Fruit fly (Drosophila melanogaster) whole organism, embryonic: ENCODE measurements around the gene Muc4B.

Source experiments
- BEAF-32 ChIP-seq: fragments of 200-800 bp; sonication (Bioruptor generic); optimal IDR thresholded peaks from 3 replicates; lab custom pipeline; 2017; ENCODE audit warnings: missing biosample characterization, missing genetic modification characterization, mild to moderate bottlenecking, moderate library complexity, missing genetic modification reagents
- Bdp1 ChIP-seq: fragments of 200-800 bp; sonication (Bioruptor generic); optimal IDR thresholded peaks from 3 replicates; lab custom pipeline; 2016; ENCODE audit warnings: missing biosample characterization, missing genetic modification characterization
- Blimp-1 ChIP-seq: fragments of 200-800 bp; sonication (Bioruptor generic); optimal IDR thresholded peaks from 3 replicates; lab custom pipeline; 2018; ENCODE audit warnings: missing biosample characterization, missing genetic modification characterization, mild to moderate bottlenecking, moderate library complexity, missing genetic modification reagents
- BtbVII ChIP-seq: fragments of 200-800 bp; sonication (Bioruptor generic); optimal IDR thresholded peaks from 3 replicates; lab custom pipeline; 2017; ENCODE audit warnings: missing biosample characterization, mild to moderate bottlenecking, missing genetic modification characterization
- CG10979 ChIP-seq: fragments of 200-800 bp; sonication (Bioruptor generic); optimal IDR thresholded peaks from 2 replicates; lab custom pipeline; 2018; ENCODE audit warnings: missing biosample characterization, mild to moderate bottlenecking, missing genetic modification characterization, moderate library complexity
- CG11504 ChIP-seq: fragments of 200-800 bp; sonication (Bioruptor generic); optimal IDR thresholded peaks from 3 replicates; lab custom pipeline; 2019; ENCODE audit warnings: missing biosample characterization, mild to moderate bottlenecking, missing genetic modification characterization, moderate library complexity
- CG1233 ChIP-seq: fragments of 200-800 bp; sonication (Bioruptor generic); optimal IDR thresholded peaks from 4 replicates; lab custom pipeline; 2018; ENCODE audit warnings: missing biosample characterization, mild to moderate bottlenecking, missing genetic modification characterization
- CG12942 ChIP-seq: fragments of 200-800 bp; sonication (Bioruptor generic); optimal IDR thresholded peaks from 3 replicates; lab custom pipeline; 2016; ENCODE audit warnings: missing biosample characterization, missing genetic modification characterization
- CG15073 ChIP-seq: fragments of 200-800 bp; sonication (Bioruptor generic); optimal IDR thresholded peaks from 2 replicates; lab custom pipeline; 2016; ENCODE audit warnings: missing biosample characterization, missing genetic modification characterization
- CG17359 ChIP-seq: fragments of 200-800 bp; sonication (Bioruptor generic); optimal IDR thresholded peaks from 3 replicates; lab custom pipeline; 2018; ENCODE audit warnings: missing biosample characterization, mild to moderate bottlenecking, missing genetic modification characterization, moderate library complexity
- CG1832 ChIP-seq: fragments of 200-800 bp; sonication (Bioruptor generic); optimal IDR thresholded peaks from 2 replicates; lab custom pipeline; 2017; ENCODE audit warnings: missing biosample characterization, mild to moderate bottlenecking, missing genetic modification characterization, inconsistent platforms
- CG6689 ChIP-seq: fragments of 200-800 bp; sonication (Bioruptor generic); IDR thresholded peaks from 2 replicates; pipeline ENCODE4 v1.3.6; 2022; ENCODE audit warnings: missing biosample characterization, missing genetic modification characterization
- CTCF ChIP-seq: fragments of 200-800 bp; sonication (Bioruptor generic); optimal IDR thresholded peaks from 2 replicates; lab custom pipeline; 2017; ENCODE audit warnings: missing biosample characterization, mild to moderate bottlenecking, missing genetic modification characterization, moderate library complexity
- Dip3 ChIP-seq: fragments of 200-800 bp; sonication (Bioruptor generic); optimal IDR thresholded peaks from 3 replicates; lab custom pipeline; 2016; ENCODE audit warnings: missing biosample characterization, missing genetic modification characterization
- Dref ChIP-seq: fragments of 200-800 bp; sonication (Bioruptor generic); IDR thresholded peaks from 2 replicates; pipeline ENCODE4 v1.3.6; 2022; ENCODE audit warnings: missing biosample characterization, missing genetic modification characterization
- Gsc ChIP-seq: fragments of 200-800 bp; sonication (Bioruptor generic); IDR thresholded peaks from 2 replicates; pipeline ENCODE4 v1.3.6; 2022; ENCODE audit warnings: missing biosample characterization, missing genetic modification characterization
- HmgZ ChIP-seq: fragments of 200-800 bp; sonication (Bioruptor generic); optimal IDR thresholded peaks from 2 replicates; lab custom pipeline; 2018; ENCODE audit warnings: missing biosample characterization, mild to moderate bottlenecking, missing genetic modification characterization
- Med ChIP-seq: fragments of 200-800 bp; sonication (Bioruptor generic); peaks from one replicate; lab custom pipeline; 2016; ENCODE audit warnings: missing biosample characterization, missing genetic modification characterization, mild to moderate bottlenecking, inconsistent platforms, moderate library complexity
- Ravus ChIP-seq: fragments of 200-800 bp; sonication (Bioruptor generic); IDR thresholded peaks from 2 replicates; pipeline ENCODE4 v1.3.6; 2022; ENCODE audit warnings: missing biosample characterization, missing genetic modification characterization
- Sox100B ChIP-seq: fragments of 200-800 bp; sonication (Bioruptor generic); optimal IDR thresholded peaks from 3 replicates; lab custom pipeline; 2018; ENCODE audit warnings: missing biosample characterization, mild to moderate bottlenecking, missing genetic modification characterization
- Spps ChIP-seq: fragments of 200-800 bp; sonication (Bioruptor generic); optimal IDR thresholded peaks from 2 replicates; lab custom pipeline; 2018; ENCODE audit warnings: missing biosample characterization, mild to moderate bottlenecking, missing genetic modification characterization
- Ssrp ChIP-seq: fragments of 200-800 bp; sonication (Bioruptor generic); optimal IDR thresholded peaks from 2 replicates; lab custom pipeline; 2018; ENCODE audit warnings: missing biosample characterization, mild to moderate bottlenecking, missing genetic modification characterization, moderate library complexity
- ab ChIP-seq: fragments of 200-800 bp; sonication (Bioruptor generic); optimal IDR thresholded peaks from 2 replicates; lab custom pipeline; 2016; ENCODE audit warnings: missing biosample characterization, missing genetic modification characterization
- abd-A ChIP-seq: fragments of 200-800 bp; sonication (Bioruptor generic); optimal IDR thresholded peaks from 3 replicates; lab custom pipeline; 2019; ENCODE audit warnings: missing biosample characterization, mild to moderate bottlenecking, missing genetic modification characterization, moderate library complexity
- amos ChIP-seq: fragments of 200-800 bp; sonication (Bioruptor generic); IDR thresholded peaks from 2 replicates; pipeline ENCODE4 v1.3.6; 2022; ENCODE audit warnings: missing biosample characterization, missing genetic modification characterization; ENCODE audit not compliant: partially characterized antibody
- bsh ChIP-seq, 2 experiments: fragments of 200-800 bp; sonication (Bioruptor generic); optimal IDR thresholded peaks; 2 replicates each; lab custom pipeline; 2017 to 2018; ENCODE audit warnings: mild to moderate bottlenecking in 2 of 2, missing biosample characterization in 2 of 2, missing genetic modification characterization in 2 of 2, moderate library complexity in 1 of 2
- cas ChIP-seq: fragments of 200-800 bp; sonication (Bioruptor generic); IDR thresholded peaks from 2 replicates; pipeline ENCODE4 v1.3.6; 2022; ENCODE audit warnings: missing biosample characterization, missing genetic modification characterization
- cg ChIP-seq: fragments of 200-800 bp; sonication (Bioruptor generic); optimal IDR thresholded peaks from 3 replicates; lab custom pipeline; 2019; ENCODE audit warnings: missing biosample characterization, mild to moderate bottlenecking, missing genetic modification characterization, moderate library complexity
- chinmo ChIP-seq: fragments of 200-800 bp; sonication (Bioruptor generic); IDR thresholded peaks from 4 replicates; pipeline ENCODE4 v1.3.6; 2022; ENCODE audit warnings: missing biosample characterization, missing genetic modification characterization; ENCODE audit not compliant: partially characterized antibody
- dm ChIP-seq: fragments of 200-800 bp; sonication (Bioruptor generic); optimal IDR thresholded peaks from 3 replicates; lab custom pipeline; 2016; ENCODE audit warnings: missing biosample characterization, missing genetic modification characterization
- en ChIP-seq: fragments of 200-800 bp; sonication (Bioruptor generic); optimal IDR thresholded peaks from 2 replicates; lab custom pipeline; 2016; ENCODE audit warnings: missing biosample characterization, missing genetic modification characterization
- ewg ChIP-seq: fragments of 200-800 bp; sonication (Bioruptor generic); optimal IDR thresholded peaks from 3 replicates; lab custom pipeline; 2017; ENCODE audit warnings: mild to moderate bottlenecking, missing biosample characterization, missing genetic modification reagents, missing genetic modification characterization
- ftz-f1 ChIP-seq: fragments of 200-800 bp; sonication (Bioruptor generic); optimal IDR thresholded peaks from 2 replicates; lab custom pipeline; 2016; ENCODE audit warnings: missing biosample characterization, missing genetic modification characterization
- grn ChIP-seq: fragments of 200-800 bp; sonication (Bioruptor generic); optimal IDR thresholded peaks from 3 replicates; lab custom pipeline; 2017; ENCODE audit warnings: missing biosample characterization, missing genetic modification characterization
- gsb ChIP-seq: fragments of 200-800 bp; sonication (Bioruptor generic); IDR thresholded peaks from 2 replicates; pipeline ENCODE4 v1.3.6; 2022; ENCODE audit warnings: missing biosample characterization, missing genetic modification characterization
- jigr1 ChIP-seq: fragments of 200-800 bp; sonication (Bioruptor generic); IDR thresholded peaks from 3 replicates; pipeline ENCODE4 v1.3.6; 2022; ENCODE audit warnings: missing biosample characterization, missing genetic modification characterization
- lov ChIP-seq, 2 experiments: fragments of 200-800 bp in 1 of 2; fragments of >200 bp in 1 of 2; sonication (Bioruptor generic) in 1 of 2; IDR thresholded peaks in 1 of 2; optimal IDR thresholded peaks in 1 of 2; 2 replicates in 1 of 2; 3 replicates in 1 of 2; pipeline versions ENCODE4 v1.3.6 to Lab custom; 2017 to 2022; ENCODE audit warnings: missing biosample characterization in 1 of 2, missing genetic modification characterization in 1 of 2
- nau ChIP-seq: fragments of 200-800 bp; sonication (Bioruptor generic); optimal IDR thresholded peaks from 3 replicates; lab custom pipeline; 2017; ENCODE audit warnings: missing biosample characterization, mild to moderate bottlenecking, missing genetic modification characterization, missing genetic modification reagents
- nerfin-2 ChIP-seq: fragments of 200-800 bp; sonication (Bioruptor generic); IDR thresholded peaks from 2 replicates; pipeline ENCODE4 v1.3.6; 2022; ENCODE audit warnings: missing biosample characterization, missing genetic modification characterization; ENCODE audit not compliant: partially characterized antibody
- nmo ChIP-seq: fragments of 200-800 bp; sonication (Bioruptor generic); optimal IDR thresholded peaks from 2 replicates; lab custom pipeline; 2018; ENCODE audit warnings: missing biosample characterization, mild to moderate bottlenecking, missing genetic modification characterization, moderate library complexity
- onecut ChIP-seq: fragments of 200-800 bp; sonication (Bioruptor generic); IDR thresholded peaks from 2 replicates; pipeline ENCODE4 v1.3.6; 2022; ENCODE audit warnings: missing biosample characterization, missing genetic modification characterization
- otp ChIP-seq: fragments of 200-800 bp; sonication (Bioruptor generic); IDR thresholded peaks from 3 replicates; pipeline ENCODE4, ENCODE4 v1.3.6; 2022; ENCODE audit warnings: missing biosample characterization, missing genetic modification characterization
- pho ChIP-seq: fragments of 200-800 bp; sonication (Bioruptor generic); optimal IDR thresholded peaks from 2 replicates; lab custom pipeline; 2016; ENCODE audit warnings: missing biosample characterization, missing genetic modification characterization
- prd ChIP-seq, 3 experiments: fragments of >200 bp in 2 of 3; fragments of 200-800 bp in 1 of 3; sonication (Bioruptor generic) in 1 of 3; optimal IDR thresholded peaks in 2 of 3; IDR thresholded peaks in 1 of 3; 2 replicates in 2 of 3; 3 replicates in 1 of 3; pipeline versions ENCODE4 v1.3.6 to Lab custom; 2017 to 2022; ENCODE audit warnings: missing biosample characterization in 1 of 3, missing genetic modification characterization in 1 of 3
- repo ChIP-seq: fragments of 200-800 bp; sonication (Bioruptor generic); optimal IDR thresholded peaks from 2 replicates; lab custom pipeline; 2016; ENCODE audit warnings: missing biosample characterization, missing genetic modification characterization
- row ChIP-seq: fragments of 200-800 bp; sonication (Bioruptor generic); IDR thresholded peaks from 3 replicates; pipeline ENCODE4 v1.3.6; 2022; ENCODE audit warnings: missing biosample characterization, missing genetic modification characterization
- sc ChIP-seq, 3 experiments: fragments of >200 bp in 2 of 3; fragments of 200-800 bp in 1 of 3; sonication (Bioruptor generic) in 1 of 3; optimal IDR thresholded peaks; 2 replicates in 2 of 3; 3 replicates in 1 of 3; lab custom pipeline; 2017; ENCODE audit warnings: mild to moderate bottlenecking in 1 of 3, missing biosample characterization in 1 of 3, missing genetic modification characterization in 1 of 3, missing genetic modification reagents in 1 of 3
- sens ChIP-seq: fragments of 200-800 bp; sonication (Bioruptor generic); peaks from one replicate; lab custom pipeline; 2016; ENCODE audit warnings: missing biosample characterization, missing genetic modification characterization
- sim ChIP-seq: fragments of 200-800 bp; sonication (Bioruptor generic); IDR thresholded peaks from 2 replicates; pipeline ENCODE4 v1.3.6; 2022; ENCODE audit warnings: missing biosample characterization, missing genetic modification characterization
- slou ChIP-seq: fragments of 200-800 bp; sonication (Bioruptor generic); optimal IDR thresholded peaks from 3 replicates; lab custom pipeline; 2016; ENCODE audit warnings: missing biosample characterization, missing genetic modification characterization
- stwl ChIP-seq: fragments of 200-800 bp; sonication (Bioruptor generic); optimal IDR thresholded peaks from 3 replicates; lab custom pipeline; 2018; ENCODE audit warnings: missing biosample characterization, mild to moderate bottlenecking, missing genetic modification characterization, moderate library complexity
- z ChIP-seq: fragments of 200-800 bp; sonication (Bioruptor generic); IDR thresholded peaks from 3 replicates; pipeline ENCODE4 v1.3.6; 2022; ENCODE audit warnings: missing biosample characterization, missing genetic modification characterization

Muc4B gene

DNA sequence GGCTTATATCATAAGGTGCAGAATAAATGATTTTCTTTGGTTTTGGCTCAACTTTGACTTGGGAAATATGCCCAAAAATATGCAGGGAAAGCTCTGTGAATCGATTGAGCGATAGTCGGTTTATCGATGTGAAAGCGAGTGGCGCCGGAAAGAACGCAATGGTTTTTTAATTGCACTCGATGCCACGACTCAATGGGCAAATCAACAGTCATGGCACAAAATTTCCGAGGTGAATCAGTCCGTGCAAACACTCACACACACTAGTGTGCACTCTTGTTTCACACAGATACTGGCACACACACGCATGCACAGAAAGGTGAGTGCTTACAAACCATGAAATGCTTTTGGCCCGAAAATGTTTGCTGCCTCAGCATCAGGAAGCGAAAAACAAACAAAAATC lies 5.8 kb downstream of the Muc4B start (continued):
- TF ChIP-seq Sox100B (no peak), Blimp-1 (no peak), lov (optimal IDR thresholded peaks at IDR 0.05; lab: Kevin White, UChicago) (no peak), lov (GFP tag; IDR thresholded peaks at IDR 0.05; lab: Robert Waterston, UW) (no peak), ftz-f1 (no peak), Ravus (GFP tag; lab: Robert Waterston, UW) (no peak), cas (no peak), dm (GFP tag; lab: Kevin White, UChicago) (no peak), cg (GFP tag; lab: Kevin White, UChicago) (peak; percentile 7), z (peak; percentile 85), ewg (GFP tag; lab: Kevin White, UChicago) (no peak), Dip3 (GFP tag; lab: Kevin White, UChicago) (no peak), en (GFP tag; lab: Kevin White, UChicago) (no peak), nau (GFP tag; lab: Kevin White, UChicago) (no peak), BtbVII (GFP tag; lab: Kevin White, UChicago) (no peak), stwl (tag; lab: Kevin White, UChicago) (peak; percentile 26), CG17359 (tag; lab: Kevin White, UChicago) (no peak), amos (GFP tag; lab: Robert Waterston, UW) (no peak), prd (optimal IDR thresholded peaks at IDR 0.05; lab: Kevin White, UChicago) (no peak), prd (GFP tag; IDR thresholded peaks at IDR 0.05; lab: Robert Waterston, UW) (no peak), BEAF-32 (GFP tag; lab: Kevin White, UChicago) (no peak), gsb (GFP tag; lab: Robert Waterston, UW) (no peak), CG12942 (GFP tag; lab: Kevin White, UChicago) (no peak), pho (GFP tag; lab: Kevin White, UChicago) (no peak), Spps (tag; lab: Kevin White, UChicago) (no peak), chinmo (GFP tag; lab: Robert Waterston, UW) (no peak), CG1233 (no peak), HmgZ (tag; lab: Kevin White, UChicago) (no peak), abd-A (tag; lab: Kevin White, UChicago) (no peak), CG15073 (GFP tag; lab: Kevin White, UChicago) (peak; percentile 88), grn (GFP tag; lab: Kevin White, UChicago) (no peak), sc (optimal IDR thresholded peaks at IDR 0.05; lab: Kevin White, UChicago) (no peak), sc (GFP tag; optimal IDR thresholded peaks at IDR 0.05; lab: Kevin White, UChicago) (no peak), Dref (GFP tag; lab: Robert Waterston, UW) (peak; percentile 45), slou (GFP tag; lab: Kevin White, UChicago) (no peak), onecut (GFP tag; lab: Robert Waterston, UW) (no peak), CG1832 (no peak), repo (GFP tag; lab: Kevin White, UChicago) (no peak), Gsc (GFP tag; lab: Robert Waterston, UW) (no peak), jigr1 (no peak), CTCF (no peak), nerfin-2 (GFP tag; lab: Robert Waterston, UW) (no peak), CG6689 (GFP tag; lab: Robert Waterston, UW) (no peak)
- TF ChIP-seq, all 482 proteins: peak for 7

DNA sequence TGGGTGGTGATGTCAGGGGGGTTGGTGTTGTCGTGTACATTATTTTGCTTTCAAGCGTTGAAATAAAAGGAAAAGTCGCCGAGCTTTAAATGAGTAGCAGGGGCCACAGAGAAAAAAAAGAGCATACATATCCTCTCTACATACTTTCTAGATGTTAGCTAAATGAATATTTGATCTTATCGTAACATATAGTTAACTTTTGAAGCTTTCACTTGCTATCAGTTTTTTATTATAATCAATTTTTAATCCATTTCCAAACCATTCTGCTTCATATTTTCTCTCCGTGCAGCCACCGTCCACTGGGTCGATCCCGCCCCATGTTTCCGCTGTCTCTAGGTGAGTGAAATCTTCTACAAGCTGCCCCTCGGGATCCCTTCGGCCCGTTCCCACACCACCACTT lies 20.9 kb downstream of the Muc4B start:
- TF ChIP-seq row (GFP tag; lab: Robert Waterston, UW) (peak; percentile 12; the same call in 1 of the 3 replicates), otp (GFP tag; lab: Robert Waterston, UW) (no peak), Ssrp (tag; lab: Kevin White, UChicago) (peak; percentile 16), sens (peak; percentile 73), CG10979 (tag; lab: Kevin White, UChicago) (peak; percentile 32), Bdp1 (no peak), nmo (GFP tag; lab: Kevin White, UChicago) (peak; percentile 12), Med (peak; percentile 43), CG11504 (tag; lab: Kevin White, UChicago) (peak; percentile 20), bsh (GFP tag; optimal IDR thresholded peaks at IDR 0.05; lab: Kevin White, UChicago) (peak in 1 of 2 experiments; percentile 3), sim (GFP tag; lab: Robert Waterston, UW) (no peak), ab (no peak)
